Fruit fly (Drosophila melanogaster): ENCODE data around the gene CG5885.

The CG5885 gene

DNA sequence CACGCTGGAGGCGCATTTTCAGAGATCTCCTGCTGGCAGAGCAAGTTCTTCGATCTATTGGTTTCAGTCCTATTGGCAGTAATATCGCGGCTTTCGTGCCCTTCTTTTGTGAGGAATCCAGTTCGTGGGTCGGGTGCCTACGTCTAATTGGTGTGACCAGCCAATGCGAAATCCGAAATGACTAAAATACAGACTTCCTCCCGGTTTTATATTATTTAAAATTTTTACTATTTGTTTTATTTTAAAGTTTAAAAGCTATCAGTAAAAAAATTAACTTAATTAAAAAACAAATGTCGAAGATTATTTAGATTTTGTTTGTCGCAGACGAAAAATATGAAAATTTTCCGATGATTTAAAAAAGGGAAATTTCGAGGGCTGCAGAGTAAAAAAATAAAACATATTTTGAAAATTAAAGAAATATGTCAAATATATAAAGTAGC lies 45.5 kb upstream of the CG5885 start, which contains the start of gene CG5850 (continued):
- TF ChIP-seq CG2678 (tag; optimal IDR thresholded peaks at IDR 0.05) (peak; percentile 43), eve (GFP tag; optimal IDR thresholded peaks at IDR 0.05) (no peak), danr (GFP tag; IDR thresholded peaks at IDR 0.05) (no peak), stwl (tag; optimal IDR thresholded peaks at IDR 0.05) (peak; percentile 34), cad (GFP tag; optimal IDR thresholded peaks at IDR 0.05) (no peak), D19B (GFP tag; optimal IDR thresholded peaks at IDR 0.05) (no peak), Aef1 (GFP tag; IDR thresholded peaks at IDR 0.05) (no peak), CrebB (tag; optimal IDR thresholded peaks at IDR 0.05) (no peak), Stat92E (GFP tag; optimal IDR thresholded peaks at IDR 0.05) (no peak), Fer1 (GFP tag; optimal IDR thresholded peaks at IDR 0.05) (peak; percentile 34), ind (GFP tag; optimal IDR thresholded peaks at IDR 0.05) (no peak), Asciz (GFP tag; optimal IDR thresholded peaks at IDR 0.05) (no peak), C15 (GFP tag; IDR thresholded peaks at IDR 0.05) (no peak), CG3407 (GFP tag; optimal IDR thresholded peaks at IDR 0.05) (no peak), CG4820 (GFP tag; optimal IDR thresholded peaks at IDR 0.05) (no peak), yki (optimal IDR thresholded peaks at IDR 0.05) (no peak), klu (GFP tag; IDR thresholded peaks at IDR 0.05) (no peak), amos (GFP tag; IDR thresholded peaks at IDR 0.05; ENCODE audit: partially characterized antibody) (no peak), chn (GFP tag; optimal IDR thresholded peaks at IDR 0.05) (no peak), zf30C (GFP tag; optimal IDR thresholded peaks at IDR 0.05) (no peak), cwo (GFP tag; optimal IDR thresholded peaks at IDR 0.05) (no peak), wor (GFP tag; IDR thresholded peaks at IDR 0.05) (no peak), CG6254 (GFP tag; optimal IDR thresholded peaks at IDR 0.05) (no peak), insv (GFP tag; optimal IDR thresholded peaks at IDR 0.05) (no peak), CG6654 (GFP tag; optimal IDR thresholded peaks at IDR 0.05) (no peak), Hr51 (GFP tag; optimal IDR thresholded peaks at IDR 0.05) (peak in 1 of 2 experiments; percentile 7), CG14710 (tag; optimal IDR thresholded peaks at IDR 0.05) (peak; percentile 63), CG5953 (GFP tag; IDR thresholded peaks at IDR 0.05) (no peak), pfk (GFP tag; optimal IDR thresholded peaks at IDR 0.05) (no peak), CG3281 (GFP tag; optimal IDR thresholded peaks at IDR 0.05) (no peak), CG10321 (GFP tag; IDR thresholded peaks at IDR 0.05) (no peak), CG7786 (GFP tag; optimal IDR thresholded peaks at IDR 0.05) (no peak), zen2 (GFP tag; IDR thresholded peaks at IDR 0.05; ENCODE audit: partially characterized antibody) (no peak), Xbp1 (GFP tag; optimal IDR thresholded peaks at IDR 0.05) (peak; percentile 5), Atf-2 (GFP tag; optimal IDR thresholded peaks at IDR 0.05) (no peak), slp2 (GFP tag; optimal IDR thresholded peaks at IDR 0.05) (no peak), jing (GFP tag; optimal IDR thresholded peaks at IDR 0.05) (no peak), bbx (GFP tag; IDR thresholded peaks at IDR 0.05; ENCODE audit: partially characterized antibody) (no peak), Mrtf (GFP tag; IDR thresholded peaks at IDR 0.05) (no peak), al (GFP tag; IDR thresholded peaks at IDR 0.05) (no peak), CG15073 (GFP tag; optimal IDR thresholded peaks at IDR 0.05) (no peak), CG12744 (GFP tag; optimal IDR thresholded peaks at IDR 0.05) (no peak), Taf1 (GFP tag; IDR thresholded peaks at IDR 0.05) (no peak), CG6683 (GFP tag; optimal IDR thresholded peaks at IDR 0.05) (no peak), ap (GFP tag; IDR thresholded peaks at IDR 0.05) (no peak), Lim3 (GFP tag; IDR thresholded peaks at IDR 0.05) (no peak), HLH54F (GFP tag; optimal IDR thresholded peaks at IDR 0.05) (no peak), CG17359 (tag; optimal IDR thresholded peaks at IDR 0.05) (no peak), CG16813 (GFP tag; IDR thresholded peaks at IDR 0.05; ENCODE audit: partially characterized antibody) (no peak), Hand (GFP tag; optimal IDR thresholded peaks at IDR 0.05) (no peak), hth (optimal IDR thresholded peaks at IDR 0.05) (no peak), NK7.1 (GFP tag; optimal IDR thresholded peaks at IDR 0.05) (no peak)
